Worm (Caenorhabditis elegans) whole organism, L4/young adult: Measurements from ENCODE around the gene nspb-12.

Experiments
- dao-5 ChIP-seq: sonication (generic microtip); optimal IDR thresholded peaks from 2 replicates; lab custom pipeline; 2016; ENCODE audit warnings: missing genotype, missing genetic modification characterization, moderate library complexity, missing compliant biosample characterization
- him-1 ChIP-seq: sonication (generic microtip); optimal IDR thresholded peaks from 2 replicates; lab custom pipeline; 2016; ENCODE audit warnings: missing genotype, missing genetic modification reagents, missing genetic modification characterization, missing compliant biosample characterization

DNA sequence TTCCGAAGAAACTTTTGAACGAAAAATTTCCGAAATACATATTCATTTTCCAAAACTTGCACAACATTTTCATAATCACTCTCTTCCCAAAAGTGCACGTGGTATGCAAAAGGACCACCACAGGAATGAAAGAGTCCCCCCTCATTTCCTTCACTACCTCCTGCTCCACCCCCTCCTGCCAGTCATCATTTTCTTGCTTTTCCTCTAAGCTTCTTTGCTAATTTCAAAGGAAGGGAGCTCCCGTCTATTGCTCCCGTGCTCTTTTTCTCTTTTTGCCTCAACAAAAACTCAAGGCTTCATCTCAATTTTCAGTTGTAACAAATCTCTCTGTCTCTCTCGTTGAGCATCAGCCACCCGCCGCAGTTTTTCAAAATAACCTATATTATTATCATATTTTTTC, 4.2 kb upstream of the nspb-12 start:
- TF ChIP-seq him-1 (tag; lab: Kevin White, UChicago) (no peak), dao-5 (no peak)
